Worm (Caenorhabditis elegans) whole organism, L4 larva: Measurements from ENCODE around the gene cyp-25A1.

Source experiments
- F37D6.2 ChIP-seq: sonication (generic microtip); optimal IDR thresholded peaks from 2 replicates; lab custom pipeline; 2016; ENCODE audit warnings: mild to moderate bottlenecking, missing genetic modification characterization, missing compliant biosample characterization
- F49E8.2 ChIP-seq: sonication (generic microtip); optimal IDR thresholded peaks from 2 replicates; lab custom pipeline; 2016; ENCODE audit warnings: missing compliant biosample characterization, mild to moderate bottlenecking, missing genetic modification characterization, borderline replicate concordance
- Y5F2A.4 ChIP-seq: fragments of 200-800 bp; sonication (Bioruptor generic); optimal IDR thresholded peaks from 2 replicates; lab custom pipeline; 2018; ENCODE audit warnings: mild to moderate bottlenecking, missing genetic modification characterization, missing compliant biosample characterization
- ZK546.5 ChIP-seq, 2 experiments: sonication (generic microtip); optimal IDR thresholded peaks; 2 replicates each; lab custom pipeline; 2017; ENCODE audit warnings: missing biosample characterization in 2 of 2, missing genetic modification characterization in 2 of 2
- aha-1 ChIP-seq: fragments of 150-350 bp; peaks from one replicate; lab custom pipeline; 2014; ENCODE audit warnings: missing biosample characterization, missing genetic modification characterization
- aly-2 ChIP-seq: sonication (generic microtip); optimal IDR thresholded peaks from 2 replicates; lab custom pipeline; 2018; ENCODE audit warnings: missing biosample characterization, missing genetic modification characterization
- attf-4 ChIP-seq: sonication (generic microtip); optimal IDR thresholded peaks from 3 replicates; lab custom pipeline; 2017; ENCODE audit warnings: missing biosample characterization, missing genetic modification characterization
- ceh-28 ChIP-seq: fragments of 150-350 bp; optimal IDR thresholded peaks from 2 replicates; lab custom pipeline; 2014; ENCODE audit warnings: missing biosample characterization, missing genetic modification reagents, missing genetic modification characterization
- ces-1 ChIP-seq: fragments of 150-350 bp; sonication (generic microtip); optimal IDR thresholded peaks from 4 replicates; lab custom pipeline; 2014; ENCODE audit warnings: missing biosample characterization, missing genetic modification reagents, missing genetic modification characterization
- cey-2 ChIP-seq: sonication (generic microtip); optimal IDR thresholded peaks from 3 replicates; lab custom pipeline; 2017; ENCODE audit warnings: missing genetic modification characterization, mild to moderate bottlenecking, missing compliant biosample characterization, antibody characterized with exemption, borderline replicate concordance; ENCODE audit not compliant: insufficient read depth
- daf-19 ChIP-seq: fragments of 200-800 bp; sonication (Bioruptor generic); conservative IDR thresholded peaks from 2 replicates; pipeline ENCODE4 v1.3.6; 2022; ENCODE audit warnings: missing genetic modification characterization, missing compliant biosample characterization
- daf-8 ChIP-seq: fragments of 200-800 bp; sonication (Bioruptor generic); IDR thresholded peaks from 2 replicates; pipeline ENCODE4 v1.3.6; 2022; ENCODE audit warnings: missing genetic modification characterization, missing compliant biosample characterization
- dmd-6 ChIP-seq: fragments of 200-800 bp; sonication (Bioruptor generic); IDR thresholded peaks from 2 replicates; pipeline ENCODE4 v1.3.6; 2022; ENCODE audit warnings: missing genetic modification reagents, missing genetic modification characterization, missing compliant biosample characterization
- dmd-8 ChIP-seq: fragments of 200-800 bp; sonication (Bioruptor generic); IDR thresholded peaks from 2 replicates; pipeline ENCODE4 v1.3.6; 2022; ENCODE audit warnings: missing genetic modification characterization, missing compliant biosample characterization
- dve-1 ChIP-seq: sonication (generic microtip); optimal IDR thresholded peaks from 2 replicates; lab custom pipeline; 2017; ENCODE audit warnings: antibody characterized with exemption, mild to moderate bottlenecking, missing genetic modification characterization, missing compliant biosample characterization; ENCODE audit not compliant: insufficient read depth
- egl-27 ChIP-seq: sonication (generic microtip); optimal IDR thresholded peaks from 3 replicates; lab custom pipeline; 2017; ENCODE audit warnings: missing biosample characterization, missing genetic modification reagents, missing genetic modification characterization
- egl-43 ChIP-seq: fragments of 200-800 bp; sonication (Bioruptor generic); IDR thresholded peaks from 2 replicates; pipeline ENCODE4 v1.3.6; 2022; ENCODE audit warnings: missing genetic modification reagents, missing genetic modification characterization, missing compliant biosample characterization
- fos-1 ChIP-seq: fragments of 150-350 bp; optimal IDR thresholded peaks from 2 replicates; lab custom pipeline; 2014; ENCODE audit warnings: missing biosample characterization, missing genetic modification characterization
- gei-8 ChIP-seq: fragments of 200-800 bp; sonication (Bioruptor generic); optimal IDR thresholded peaks from 2 replicates; lab custom pipeline; 2018; ENCODE audit warnings: mild to moderate bottlenecking, missing genetic modification characterization, missing compliant biosample characterization
- hif-1 ChIP-seq, 2 experiments: sonication (generic microtip); optimal IDR thresholded peaks; 2 replicates each; lab custom pipeline; 2016 to 2017; ENCODE audit warnings: missing compliant biosample characterization in 2 of 2, missing genetic modification characterization in 2 of 2, missing genetic modification reagents in 2 of 2, missing genotype in 2 of 2, mild to moderate bottlenecking in 1 of 2
- hmg-1.1 ChIP-seq: fragments of 200-800 bp; sonication (Bioruptor generic); IDR thresholded peaks from 2 replicates; pipeline ENCODE4 v1.3.6; 2022; ENCODE audit warnings: missing genetic modification reagents, missing genetic modification characterization, missing compliant biosample characterization
- lim-7 ChIP-seq: fragments of 200-800 bp; sonication (Bioruptor generic); IDR thresholded peaks from 2 replicates; pipeline ENCODE4 v1.3.6; 2022; ENCODE audit warnings: missing genetic modification characterization, missing compliant biosample characterization
- lir-3 ChIP-seq: sonication (generic microtip); optimal IDR thresholded peaks from 2 replicates; lab custom pipeline; 2016; ENCODE audit warnings: mild to moderate bottlenecking, missing genetic modification characterization, missing compliant biosample characterization
- lsy-2 ChIP-seq, 2 experiments: fragments of 150-350 bp in 1 of 2; sonication (generic microtip) in 1 of 2; optimal IDR thresholded peaks; 2 replicates each; lab custom pipeline; 2014 to 2017; ENCODE audit warnings: missing biosample characterization in 2 of 2, missing genetic modification characterization in 2 of 2
- madf-5 ChIP-seq, 2 experiments: fragments of 200-800 bp; sonication (Bioruptor generic); IDR thresholded peaks; 2 replicates each; pipeline ENCODE4 v1.3.6; 2022; ENCODE audit warnings: missing compliant biosample characterization in 2 of 2, missing genetic modification characterization in 2 of 2
- mdt-29 ChIP-seq: fragments of 200-800 bp; sonication (Bioruptor generic); IDR thresholded peaks from 2 replicates; pipeline ENCODE4 v1.3.6; 2022; ENCODE audit warnings: missing genetic modification reagents, missing genetic modification characterization, missing compliant biosample characterization
- mep-1 ChIP-seq: fragments of 150-350 bp; sonication (generic microtip); optimal IDR thresholded peaks from 3 replicates; lab custom pipeline; 2014; ENCODE audit warnings: missing biosample characterization, missing genetic modification characterization
- mes-2 ChIP-seq: sonication (generic microtip); optimal IDR thresholded peaks from 2 replicates; lab custom pipeline; 2016; ENCODE audit warnings: missing genotype, mild to moderate bottlenecking, missing genetic modification characterization, missing compliant biosample characterization; ENCODE audit not compliant: poor library complexity, severe bottlenecking
- mxl-2 ChIP-seq: fragments of 200-800 bp; sonication (Bioruptor generic); conservative IDR thresholded peaks from 2 replicates; pipeline ENCODE4 v1.3.6; 2022; ENCODE audit warnings: missing genetic modification reagents, missing genetic modification characterization, missing compliant biosample characterization
- nhr-102 ChIP-seq: sonication (generic microtip); optimal IDR thresholded peaks from 2 replicates; lab custom pipeline; 2016; ENCODE audit warnings: mild to moderate bottlenecking, missing genetic modification characterization, moderate library complexity, missing compliant biosample characterization
- nhr-25 ChIP-seq: sonication (generic microtip); optimal IDR thresholded peaks from 2 replicates; lab custom pipeline; 2017; ENCODE audit warnings: missing genetic modification characterization, mild to moderate bottlenecking, missing compliant biosample characterization, antibody characterized with exemption, moderate library complexity, borderline replicate concordance; ENCODE audit not compliant: insufficient read depth
- nhr-6 ChIP-seq: fragments of 150-350 bp; optimal IDR thresholded peaks from 2 replicates; lab custom pipeline; 2014; ENCODE audit warnings: missing biosample characterization, missing genetic modification characterization
- nhr-76 ChIP-seq: fragments of 150-350 bp; optimal IDR thresholded peaks from 2 replicates; lab custom pipeline; 2014; ENCODE audit warnings: missing biosample characterization, missing genetic modification characterization
- pqm-1 ChIP-seq: sonication (generic microtip); optimal IDR thresholded peaks from 2 replicates; lab custom pipeline; 2017; ENCODE audit warnings: missing biosample characterization, missing genetic modification characterization
- set-16 ChIP-seq: fragments of 200-800 bp; sonication (Bioruptor generic); IDR thresholded peaks from 2 replicates; pipeline ENCODE4 v1.3.6; 2022; ENCODE audit warnings: missing genetic modification reagents, missing genetic modification characterization, missing compliant biosample characterization
- skn-1 ChIP-seq: fragments of 150-350 bp; optimal IDR thresholded peaks from 2 replicates; lab custom pipeline; 2014; ENCODE audit warnings: missing biosample characterization, missing genetic modification characterization
- snpc-1.2 ChIP-seq: fragments of 200-800 bp; sonication (Bioruptor generic); IDR thresholded peaks from 2 replicates; pipeline ENCODE4 v1.3.6; 2022; ENCODE audit warnings: missing genetic modification reagents, missing genetic modification characterization, missing compliant biosample characterization
- tra-1 ChIP-seq: fragments of 200-800 bp; sonication (Bioruptor generic); IDR thresholded peaks from 2 replicates; pipeline ENCODE4 v1.3.6; 2022; ENCODE audit warnings: missing genetic modification reagents, missing genetic modification characterization, missing compliant biosample characterization
- unc-130 ChIP-seq: sonication (generic microtip); optimal IDR thresholded peaks from 2 replicates; lab custom pipeline; 2016; ENCODE audit warnings: missing genetic modification reagents, missing genetic modification characterization, missing compliant biosample characterization
- unc-39 ChIP-seq: sonication (generic microtip); optimal IDR thresholded peaks from 2 replicates; lab custom pipeline; 2017; ENCODE audit warnings: missing biosample characterization, missing genetic modification characterization
- vab-7 ChIP-seq: fragments of 200-800 bp; sonication (Bioruptor generic); IDR thresholded peaks from 2 replicates; pipeline ENCODE4 v1.3.6; 2022; ENCODE audit warnings: missing genetic modification reagents, missing genetic modification characterization, missing compliant biosample characterization
- zfp-3 ChIP-seq: fragments of 200-800 bp; sonication (Bioruptor generic); conservative IDR thresholded peaks from 2 replicates; pipeline ENCODE4 v1.3.6; 2022; ENCODE audit warnings: missing genetic modification reagents, missing genetic modification characterization, missing compliant biosample characterization
- zip-11 ChIP-seq: fragments of 200-800 bp; sonication (Bioruptor generic); IDR thresholded peaks from 2 replicates; pipeline ENCODE4 v1.3.6; 2022; ENCODE audit warnings: missing genetic modification characterization, missing compliant biosample characterization
- ztf-11 ChIP-seq: fragments of 150-350 bp; optimal IDR thresholded peaks from 2 replicates; lab custom pipeline; 2014; ENCODE audit warnings: missing biosample characterization, missing genetic modification characterization

The cyp-25A1 gene

ce11 chrIII:3867378-3867904 is 35.0 kb downstream of the cyp-25A1 start, which contains the start of gene rpl-3 (continued):
- peak; percentile 92 for TF ChIP-seq nhr-76 (tag; lab: Kevin White, UChicago)
- TF ChIP-seq zfp-3 (GFP tag; lab: Robert Waterston, UW) = peak; percentile 100
- TF ChIP-seq hif-1 (tag; optimal IDR thresholded peaks at IDR 0.05; lab: Kevin White, UChicago) = peak; percentile 96 to 99
- peak; percentile 96 for TF ChIP-seq mxl-2 (GFP tag; lab: Robert Waterston, UW)
- peak; percentile 94 for TF ChIP-seq daf-8 (GFP tag; lab: Robert Waterston, UW)
- TF ChIP-seq, all 104 proteins: peak for 101

- TF ChIP-seq skn-1 (tag; lab: Kevin White, UChicago) = no peak
- TF ChIP-seq pqm-1 = no peak
- TF ChIP-seq unc-39 = no peak
- no peak for TF ChIP-seq ZK546.5 (tag; optimal IDR thresholded peaks at IDR 0.05; lab: Kevin White, UChicago)
- no peak for TF ChIP-seq F49E8.2
- peak; percentile 56 for TF ChIP-seq snpc-1.2
- peak; percentile 15; the same call in 1 of the 2 replicates for TF ChIP-seq lim-7 (GFP tag; lab: Robert Waterston, UW)
- TF ChIP-seq daf-19 (GFP tag; lab: Robert Waterston, UW) = peak; percentile 81; the same call in 1 of the 2 replicates
- TF ChIP-seq ztf-11 = no peak
- peak; percentile 62 for TF ChIP-seq set-16 (GFP tag; lab: Robert Waterston, UW)
- no peak for TF ChIP-seq dmd-6
- peak; percentile 25; the same call in 1 of the 2 replicates for TF ChIP-seq egl-43 (GFP tag; lab: Robert Waterston, UW)
- TF ChIP-seq F37D6.2 (tag; lab: Kevin White, UChicago) = no peak
- no peak for TF ChIP-seq ceh-28
- TF ChIP-seq lsy-2 (tag; optimal IDR thresholded peaks at IDR 0.05; lab: Kevin White, UChicago) = peak in 1 of 2 experiments; percentile 10
- TF ChIP-seq, all 104 proteins: peak for 6
Observed at ce11 chrIII:3867937-3868929, 35.8 kb downstream of the cyp-25A1 start.

DNA sequence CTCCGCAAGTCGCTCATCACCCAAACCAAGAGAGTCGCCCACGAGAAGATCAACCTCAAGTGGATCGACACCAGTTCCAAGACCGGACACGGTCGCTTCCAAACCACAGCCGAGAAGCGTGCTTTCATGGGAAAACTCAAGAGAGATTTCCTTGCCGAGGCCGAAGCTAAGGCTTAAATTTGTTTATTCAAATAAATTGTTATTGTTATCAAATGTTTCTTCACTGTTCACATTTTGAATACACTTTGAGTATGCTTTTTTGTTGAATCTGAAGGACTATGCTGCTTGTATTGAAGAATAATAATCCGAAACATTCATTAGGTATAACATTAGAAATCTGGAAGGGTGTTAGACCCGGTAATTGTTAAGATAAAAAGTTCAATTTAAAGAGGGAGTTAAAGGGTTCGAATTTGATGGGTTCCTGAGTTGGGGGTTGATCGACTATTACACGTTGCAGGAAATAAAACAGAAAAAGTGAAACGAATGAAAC is 36.9 kb downstream of the cyp-25A1 start:
- no peak for TF ChIP-seq egl-27 (tag; lab: Kevin White, UChicago)
- TF ChIP-seq ces-1 (GFP tag; lab: Kevin White, UChicago) = peak; percentile 41
- TF ChIP-seq F37D6.2 (tag; lab: Kevin White, UChicago) = no peak
- TF ChIP-seq attf-4 (tag; lab: Kevin White, UChicago) = no peak
- TF ChIP-seq nhr-6 = no peak
- TF ChIP-seq mes-2 (tag; lab: Kevin White, UChicago) = peak; percentile 58
- no peak; the same call in 1 of the 2 replicates for TF ChIP-seq tra-1 (GFP tag; lab: Robert Waterston, UW)
- no peak for TF ChIP-seq vab-7 (GFP tag; lab: Robert Waterston, UW)
- TF ChIP-seq hmg-1.1 (GFP tag; lab: Robert Waterston, UW) = peak; percentile 13; the same call in 1 of the 2 replicates
- TF ChIP-seq unc-130 (GFP tag; lab: Kevin White, UChicago) = peak; percentile 87
- TF ChIP-seq lir-3 (tag; lab: Kevin White, UChicago) = no peak
- no peak for TF ChIP-seq unc-39
- no peak for TF ChIP-seq ZK546.5 (tag; optimal IDR thresholded peaks at IDR 0.05; lab: Kevin White, UChicago)
- TF ChIP-seq dve-1 (tag; lab: Kevin White, UChicago) = peak; percentile 49
- TF ChIP-seq nhr-25 (tag; lab: Kevin White, UChicago) = no peak
- TF ChIP-seq aha-1 = peak; percentile 93
- no peak for TF ChIP-seq cey-2 (tag; lab: Kevin White, UChicago)
- no peak for TF ChIP-seq fos-1 (tag; lab: Kevin White, UChicago)
- peak; percentile 88 for TF ChIP-seq mep-1 (tag; lab: Kevin White, UChicago)
- TF ChIP-seq madf-5 (GFP tag; IDR thresholded peaks at IDR 0.05; lab: Robert Waterston, UW) = peak in 1 of 2 experiments; percentile 82; a peak in 1 of 4 replicates
- 0 out of 2 replicates have a peak, but pooled peaks have one; percentile 67 for TF ChIP-seq mdt-29
- TF ChIP-seq aly-2 (tag; lab: Kevin White, UChicago) = peak; percentile 86
- peak; percentile 4; the same call in 1 of the 2 replicates for TF ChIP-seq dmd-8 (GFP tag; lab: Robert Waterston, UW)
- TF ChIP-seq nhr-102 (tag; lab: Kevin White, UChicago) = peak; percentile 56
- TF ChIP-seq gei-8 (GFP tag; lab: Kevin White, UChicago) = no peak
- peak; percentile 57 for TF ChIP-seq Y5F2A.4 (GFP tag; lab: Kevin White, UChicago)
- no peak for TF ChIP-seq zip-11 (GFP tag; lab: Robert Waterston, UW)
